Worm (Caenorhabditis elegans) whole organism, midembryonic: ENCODE data around the gene T17A3.12.
A peak's percentile ranks its signal among the peaks of the same experiment; 100 is the strongest.
"Not testable (repeated sequence)": the region's sequence is repeated elsewhere in the genome, so short reads cannot be mapped to it uniquely, and the experiment has no call there.

Source experiments
- T22C8.4 ChIP-seq: fragments of 200-800 bp; sonication (Bioruptor generic); IDR thresholded peaks from 2 replicates; pipeline ENCODE4 v1.3.6; 2022; ENCODE audit warnings: missing genetic modification characterization, missing compliant biosample characterization
- cog-1 ChIP-seq: sonication (generic microtip); optimal IDR thresholded peaks from 2 replicates; lab custom pipeline; 2016; ENCODE audit warnings: missing genetic modification characterization, missing compliant biosample characterization
- flt-1 ChIP-seq: fragments of 200-800 bp; sonication (Bioruptor generic); IDR thresholded peaks from 2 replicates; pipeline ENCODE4 v1.3.6; 2022; ENCODE audit warnings: missing genetic modification characterization, missing compliant biosample characterization
- klf-2 ChIP-seq: fragments of 200-800 bp; sonication (Bioruptor generic); conservative IDR thresholded peaks from 2 replicates; pipeline ENCODE4 v1.3.6; 2022; ENCODE audit warnings: missing genetic modification reagents, missing genetic modification characterization, missing compliant biosample characterization
- med-1 ChIP-seq: sonication (generic microtip); optimal IDR thresholded peaks from 2 replicates; lab custom pipeline; 2017; ENCODE audit warnings: missing genetic modification characterization, mild to moderate bottlenecking, missing compliant biosample characterization, antibody characterized with exemption, missing genetic modification reagents; ENCODE audit not compliant: insufficient read depth
- ref-1 ChIP-seq: fragments of 200-800 bp; sonication (Bioruptor generic); conservative IDR thresholded peaks from 2 replicates; pipeline ENCODE4 v1.3.6; 2022; ENCODE audit warnings: missing genetic modification reagents, missing genetic modification characterization, missing compliant biosample characterization
- tab-1 ChIP-seq: fragments of 200-800 bp; sonication (Bioruptor generic); IDR thresholded peaks from 2 replicates; pipeline ENCODE4 v1.3.6; 2022; ENCODE audit warnings: missing genetic modification characterization, missing compliant biosample characterization
- ztf-23 ChIP-seq: fragments of 200-800 bp; sonication (Bioruptor generic); IDR thresholded peaks from 2 replicates; pipeline ENCODE4 v1.3.6; 2022; ENCODE audit warnings: missing genetic modification reagents, missing genetic modification characterization, missing compliant biosample characterization
- ztf-29 ChIP-seq: fragments of 200-800 bp; sonication (Bioruptor generic); IDR thresholded peaks from 2 replicates; pipeline ENCODE4 v1.3.6; 2022; ENCODE audit warnings: missing genetic modification reagents, missing genetic modification characterization, missing compliant biosample characterization

The T17A3.12 gene

DNA sequence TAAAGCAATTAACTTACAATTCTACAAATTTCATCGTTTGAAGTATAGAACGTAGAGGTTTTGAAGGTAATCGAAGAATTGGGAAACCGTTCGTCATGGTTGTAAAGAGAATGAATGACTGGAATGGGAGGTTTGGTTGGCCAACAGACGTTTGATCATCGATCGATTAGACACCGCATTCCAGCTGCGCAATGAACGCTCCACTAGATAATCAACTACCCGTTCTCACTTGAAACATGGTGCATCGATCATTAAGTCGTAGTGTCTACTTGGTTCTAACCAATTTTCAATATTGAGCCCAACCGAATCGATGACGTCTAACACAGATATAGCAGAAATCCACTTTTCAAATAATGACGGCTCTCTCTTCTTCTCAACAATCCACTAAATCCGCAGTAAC is 1.9 kb downstream of the T17A3.12 start, which contains the start of gene fbxb-82:
Gene fbxb-82, minus strand, starts transcription at position 101 of the 400 bp plus-strand sequence.
- no peak for TF ChIP-seq T22C8.4 (GFP tag; lab: Robert Waterston, UW)
- TF ChIP-seq tab-1 (GFP tag; lab: Robert Waterston, UW): no peak

ce11 chrIII:140904-141303 is 4.1 kb downstream of the T17A3.12 start, which contains the start of gene fbxb-81:
Gene fbxb-81, minus strand, starts transcription at chrIII:141217.
- no peak for TF ChIP-seq cog-1 (tag; lab: Kevin White, UChicago)
- TF ChIP-seq med-1 (GFP tag; lab: Kevin White, UChicago): no peak
- no peak for TF ChIP-seq ztf-29 (GFP tag; lab: Robert Waterston, UW)
- TF ChIP-seq T22C8.4 (GFP tag; lab: Robert Waterston, UW): no peak
- no peak for TF ChIP-seq tab-1 (GFP tag; lab: Robert Waterston, UW)
- no peak for TF ChIP-seq klf-2 (GFP tag; lab: Robert Waterston, UW)
- TF ChIP-seq ztf-23 (GFP tag; lab: Robert Waterston, UW): no peak
- TF ChIP-seq flt-1 (GFP tag; lab: Robert Waterston, UW): no peak
- TF ChIP-seq ref-1 (GFP tag; lab: Robert Waterston, UW): no peak

ce11 chrIII:134194-134593 is 10.8 kb downstream of the T17A3.12 start, which contains the start of gene pals-25:
Gene pals-25, plus strand, starts transcription at chrIII:134494.
- TF ChIP-seq ztf-23 (GFP tag; lab: Robert Waterston, UW): no peak
- no peak for TF ChIP-seq klf-2 (GFP tag; lab: Robert Waterston, UW)
- TF ChIP-seq ztf-29 (GFP tag; lab: Robert Waterston, UW): no peak
- no peak for TF ChIP-seq ref-1 (GFP tag; lab: Robert Waterston, UW)
- no peak for TF ChIP-seq flt-1 (GFP tag; lab: Robert Waterston, UW)
- TF ChIP-seq tab-1 (GFP tag; lab: Robert Waterston, UW): no peak

DNA sequence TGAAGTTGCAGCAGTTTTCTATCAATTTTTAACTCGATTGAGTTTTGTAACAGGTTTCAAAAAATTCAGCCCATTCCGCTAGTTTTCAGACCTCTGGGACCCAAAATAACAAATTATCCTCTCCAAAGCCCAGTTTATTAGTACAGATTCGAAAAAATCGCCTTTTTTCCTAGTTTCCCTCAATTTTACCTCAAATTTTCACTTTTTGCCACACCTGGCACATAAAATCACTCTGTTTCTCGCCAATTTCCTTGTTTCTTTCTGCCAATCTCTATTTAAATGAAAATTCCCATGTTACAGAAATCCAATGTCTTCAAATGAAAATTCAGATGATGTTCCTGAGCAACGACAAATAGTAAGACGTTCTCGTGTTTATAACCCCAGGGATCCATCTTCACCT is 12.9 kb downstream of the T17A3.12 start, which contains the start of gene pals-22:
Gene pals-22, plus strand, starts transcription at position 301 of the 400 bp plus-strand sequence.
- TF ChIP-seq cog-1 (tag; lab: Kevin White, UChicago) (no peak), T22C8.4 (GFP tag; lab: Robert Waterston, UW) (no peak), tab-1 (GFP tag; lab: Robert Waterston, UW) (no peak), flt-1 (GFP tag; lab: Robert Waterston, UW) (no peak), ref-1 (GFP tag; lab: Robert Waterston, UW) (no peak), ztf-23 (GFP tag; lab: Robert Waterston, UW) (no peak)

ce11 chrIII:131627-132026 is 13.4 kb downstream of the T17A3.12 start:
- TF ChIP-seq cog-1 (tag; lab: Kevin White, UChicago) (peak; percentile 5), T22C8.4 (GFP tag; lab: Robert Waterston, UW) (no peak)

DNA sequence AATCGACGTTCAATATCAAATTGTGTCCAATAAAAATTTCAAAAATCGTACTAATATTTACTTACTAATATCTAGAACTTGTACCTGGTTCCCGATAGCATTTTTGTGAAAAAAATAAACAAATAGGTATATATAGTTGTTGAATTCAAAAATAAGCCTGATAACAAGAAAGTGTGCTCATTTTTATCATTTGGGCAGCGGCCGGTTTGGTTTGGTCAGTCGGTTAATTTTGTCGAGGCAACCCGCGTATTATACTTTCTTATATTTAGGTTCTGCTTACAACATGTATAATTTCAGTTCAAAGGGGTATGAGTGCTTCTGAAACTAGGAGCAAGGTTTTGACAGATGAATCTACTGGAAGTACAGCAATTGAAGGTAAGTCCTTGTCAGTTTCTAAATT is 14.3 kb downstream of the T17A3.12 start, which contains the start of the genes nhr-280 and C29F9.2:
Gene nhr-280, minus strand, starts transcription at position 101 of the 400 bp plus-strand sequence.
Gene C29F9.2, plus strand, starts transcription at position 298 of the 400 bp plus-strand sequence.
- TF ChIP-seq flt-1 (GFP tag; lab: Robert Waterston, UW) (no peak), med-1 (GFP tag; lab: Kevin White, UChicago) (no peak), ztf-29 (GFP tag; lab: Robert Waterston, UW) (no peak), ref-1 (GFP tag; lab: Robert Waterston, UW) (no peak), ztf-23 (GFP tag; lab: Robert Waterston, UW) (no peak), cog-1 (tag; lab: Kevin White, UChicago) (no peak), T22C8.4 (GFP tag; lab: Robert Waterston, UW) (no peak), klf-2 (GFP tag; lab: Robert Waterston, UW) (no peak), tab-1 (GFP tag; lab: Robert Waterston, UW) (no peak)

ce11 chrIII:124478-124877 is 20.5 kb downstream of the T17A3.12 start, which contains the start of gene pals-23:
Gene pals-23, plus strand, starts transcription at chrIII:124778.
- TF ChIP-seq ref-1 (GFP tag; lab: Robert Waterston, UW): no peak
- no peak for TF ChIP-seq T22C8.4 (GFP tag; lab: Robert Waterston, UW)
- no peak for TF ChIP-seq ztf-23 (GFP tag; lab: Robert Waterston, UW)
- no peak for TF ChIP-seq ztf-29 (GFP tag; lab: Robert Waterston, UW)
- no peak for TF ChIP-seq cog-1 (tag; lab: Kevin White, UChicago)
- TF ChIP-seq tab-1 (GFP tag; lab: Robert Waterston, UW): no peak
- TF ChIP-seq flt-1 (GFP tag; lab: Robert Waterston, UW): no peak
- no peak for TF ChIP-seq med-1 (GFP tag; lab: Kevin White, UChicago)
- TF ChIP-seq klf-2 (GFP tag; lab: Robert Waterston, UW): no peak

DNA sequence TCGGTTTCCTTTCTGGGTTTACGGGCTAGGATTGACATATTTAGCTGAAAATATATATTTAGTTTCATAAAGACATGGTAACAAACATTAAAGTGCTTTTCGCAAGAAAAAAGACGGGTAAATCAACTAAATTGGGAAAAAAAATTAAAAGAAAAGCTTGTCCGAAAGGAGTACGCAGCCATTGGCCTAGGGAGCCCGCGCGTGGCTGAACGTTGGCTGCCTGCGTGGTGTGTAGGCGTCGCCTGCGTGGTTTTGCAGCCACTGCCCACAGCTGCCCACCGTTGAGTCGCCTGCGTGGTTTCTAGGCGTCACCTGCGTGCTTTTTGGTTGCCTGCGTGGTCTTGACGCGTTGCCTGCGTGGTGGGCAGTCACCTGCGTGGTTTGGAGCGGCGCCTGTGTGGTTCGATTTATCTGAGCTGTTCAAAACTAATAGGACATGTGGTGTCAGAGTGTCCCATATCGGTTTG is 23.0 kb downstream of the T17A3.12 start, which contains the start of gene C29F9.12:
Gene C29F9.12, minus strand, starts transcription at position 51 of the 467 bp plus-strand sequence.
- TF ChIP-seq klf-2 (GFP tag; lab: Robert Waterston, UW); med-1 (GFP tag; lab: Kevin White, UChicago); flt-1 (GFP tag; lab: Robert Waterston, UW): not testable (repeated sequence)

- no peak for TF ChIP-seq ztf-29 (GFP tag; lab: Robert Waterston, UW)
These were observed 24.8 kb downstream of the T17A3.12 start, which contains the start of gene pals-24 for ce11 chrIII:120199-120598. Gene pals-24, plus strand, starts transcription at chrIII:120435.

- TF ChIP-seq ref-1 (GFP tag; lab: Robert Waterston, UW) (no peak), ztf-29 (GFP tag; lab: Robert Waterston, UW) (no peak), T22C8.4 (GFP tag; lab: Robert Waterston, UW) (no peak), klf-2 (GFP tag; lab: Robert Waterston, UW) (no peak)
These were observed 27.1 kb downstream of the T17A3.12 start for ce11 chrIII:117857-118256.
